Worm (Caenorhabditis elegans) whole organism, early embryonic: Measurements from ENCODE around the gene C17G10.7.

Source experiments
- B0310.2 ChIP-seq: sonication (generic microtip); optimal IDR thresholded peaks from 2 replicates; lab custom pipeline; 2016; ENCODE audit warnings: mild to moderate bottlenecking, missing genetic modification characterization, missing compliant biosample characterization
- F13C5.2 ChIP-seq: sonication (generic microtip); optimal IDR thresholded peaks from 2 replicates; lab custom pipeline; 2017; ENCODE audit warnings: mild to moderate bottlenecking, missing genetic modification characterization, inconsistent platforms, missing compliant biosample characterization
- aly-1 ChIP-seq: sonication (generic microtip); optimal IDR thresholded peaks from 2 replicates; lab custom pipeline; 2016; ENCODE audit warnings: missing genetic modification characterization, missing compliant biosample characterization
- ama-1 ChIP-seq: fragments of 150-350 bp; optimal IDR thresholded peaks from 2 replicates; lab custom pipeline; 2014
- ceh-13 ChIP-seq: fragments of 200-800 bp; sonication (Bioruptor generic); optimal IDR thresholded peaks from 2 replicates; lab custom pipeline; 2018; ENCODE audit warnings: mild to moderate bottlenecking, missing genetic modification characterization, missing compliant biosample characterization
- ceh-36 ChIP-seq: sonication (generic microtip); optimal IDR thresholded peaks from 2 replicates; lab custom pipeline; 2016; ENCODE audit warnings: missing genetic modification characterization, inconsistent platforms, missing compliant biosample characterization
- ets-7 ChIP-seq: sonication (generic microtip); optimal IDR thresholded peaks from 2 replicates; lab custom pipeline; 2016; ENCODE audit warnings: missing genotype, missing genetic modification characterization, missing compliant biosample characterization
- flt-1 ChIP-seq: fragments of 200-800 bp; sonication (Bioruptor generic); IDR thresholded peaks from 2 replicates; pipeline ENCODE4 v1.3.6; 2022; ENCODE audit warnings: missing genetic modification characterization, missing compliant biosample characterization
- hmbx-1 ChIP-seq: sonication (generic microtip); optimal IDR thresholded peaks from 2 replicates; lab custom pipeline; 2016; ENCODE audit warnings: mild to moderate bottlenecking, missing genetic modification characterization, missing compliant biosample characterization
- hmg-4 ChIP-seq: fragments of 200-800 bp; sonication (Bioruptor generic); optimal IDR thresholded peaks from 2 replicates; lab custom pipeline; 2018; ENCODE audit warnings: mild to moderate bottlenecking, missing genetic modification characterization, missing compliant biosample characterization
- hnd-1 ChIP-seq: sonication (generic microtip); optimal IDR thresholded peaks from 2 replicates; lab custom pipeline; 2016; ENCODE audit warnings: missing genetic modification characterization, missing compliant biosample characterization
- pes-1 ChIP-seq: fragments of 200-800 bp; sonication (Bioruptor generic); IDR thresholded peaks from 2 replicates; pipeline ENCODE4 v1.3.6; 2022; ENCODE audit warnings: missing genetic modification reagents, missing genetic modification characterization, missing compliant biosample characterization
- scrt-1 ChIP-seq: fragments of 200-800 bp; sonication (Bioruptor generic); IDR thresholded peaks from 2 replicates; pipeline ENCODE4 v1.3.6; 2022; ENCODE audit warnings: missing genetic modification characterization, missing compliant biosample characterization
- sea-1 ChIP-seq: fragments of 200-800 bp; sonication (Bioruptor generic); conservative IDR thresholded peaks from 2 replicates; pipeline ENCODE4 v1.3.6; 2022; ENCODE audit warnings: missing genetic modification characterization, missing compliant biosample characterization
- tbx-11 ChIP-seq: fragments of 200-800 bp; sonication (Bioruptor generic); IDR thresholded peaks from 2 replicates; pipeline ENCODE4 v1.3.6; 2022; ENCODE audit warnings: missing genetic modification characterization, missing compliant biosample characterization
- tbx-37 ChIP-seq: fragments of 200-800 bp; sonication (Bioruptor generic); conservative IDR thresholded peaks from 2 replicates; pipeline ENCODE4 v1.3.6; 2022; ENCODE audit warnings: missing genetic modification reagents, missing genetic modification characterization, missing compliant biosample characterization
- tra-4 ChIP-seq: sonication (generic microtip); optimal IDR thresholded peaks from 2 replicates; lab custom pipeline; 2017; ENCODE audit warnings: missing genetic modification characterization, missing compliant biosample characterization

C17G10.7 gene

ce11 chrII:5578035-5578434, 29.6 kb downstream of the C17G10.7 start, which contains the start of gene T25E4.1:
Gene T25E4.1, plus strand, starts transcription at chrII:5578335.
- TF ChIP-seq aly-1 (tag; lab: Kevin White, UChicago) (no peak), tbx-37 (GFP tag; lab: Robert Waterston, UW) (no peak), ama-1 (lab: Kevin White, UChicago) (no peak), flt-1 (no peak), tra-4 (tag; lab: Kevin White, UChicago) (no peak), hmbx-1 (tag; lab: Kevin White, UChicago) (no peak), scrt-1 (no peak)

- TF ChIP-seq tbx-11 (GFP tag; lab: Robert Waterston, UW) (peak; percentile 59; the same call in 1 of the 2 replicates), ceh-36 (tag; lab: Kevin White, UChicago) (peak; percentile 33), hnd-1 (tag; lab: Kevin White, UChicago) (peak; percentile 20), tra-4 (tag; lab: Kevin White, UChicago) (no peak), flt-1 (peak; percentile 73), scrt-1 (peak; percentile 66), B0310.2 (tag; lab: Kevin White, UChicago) (peak; percentile 27), F13C5.2 (tag; lab: Kevin White, UChicago) (peak; percentile 33), ets-7 (tag; lab: Kevin White, UChicago) (no peak), hmbx-1 (tag; lab: Kevin White, UChicago) (peak; percentile 22), pes-1 (GFP tag; lab: Robert Waterston, UW) (no peak), hmg-4 (peak; percentile 76), aly-1 (tag; lab: Kevin White, UChicago) (no peak), ceh-13 (peak; percentile 36), sea-1 (GFP tag; lab: Robert Waterston, UW) (0 out of 2 replicates have a peak, but pooled peaks have one; percentile 64), tbx-37 (GFP tag; lab: Robert Waterston, UW) (peak; percentile 37; the same call in 1 of the 2 replicates), ama-1 (lab: Kevin White, UChicago) (no peak)
These were observed 30.6 kb downstream of the C17G10.7 start for ce11 chrII:5577060-5577459.

- TF ChIP-seq hnd-1 (tag; lab: Kevin White, UChicago) (no peak), tbx-37 (GFP tag; lab: Robert Waterston, UW) (no peak), ceh-36 (tag; lab: Kevin White, UChicago) (no peak), ama-1 (lab: Kevin White, UChicago) (no peak), pes-1 (GFP tag; lab: Robert Waterston, UW) (no peak)
These were observed 32.7 kb downstream of the C17G10.7 start for ce11 chrII:5574925-5575324.

- TF ChIP-seq pes-1 (GFP tag; lab: Robert Waterston, UW) (no peak), aly-1 (tag; lab: Kevin White, UChicago) (no peak), hmbx-1 (tag; lab: Kevin White, UChicago) (no peak), hmg-4 (no peak), ceh-13 (no peak), ceh-36 (tag; lab: Kevin White, UChicago) (no peak), ama-1 (lab: Kevin White, UChicago) (no peak), F13C5.2 (tag; lab: Kevin White, UChicago) (no peak)
These were observed 35.4 kb downstream of the C17G10.7 start for ce11 chrII:5572082-5572746.

ce11 chrII:5570272-5570671, 37.4 kb downstream of the C17G10.7 start, which contains the start of the genes C17C3.1 and C17C3.15:
Gene C17C3.1, plus strand, starts transcription at chrII:5570572.
Gene C17C3.15, plus strand, starts transcription at chrII:5570654.
- TF ChIP-seq tbx-11 (GFP tag; lab: Robert Waterston, UW) (no peak), hmg-4 (no peak), sea-1 (GFP tag; lab: Robert Waterston, UW) (no peak), ets-7 (tag; lab: Kevin White, UChicago) (no peak), hnd-1 (tag; lab: Kevin White, UChicago) (no peak), scrt-1 (no peak), ceh-36 (tag; lab: Kevin White, UChicago) (no peak), F13C5.2 (tag; lab: Kevin White, UChicago) (no peak), pes-1 (GFP tag; lab: Robert Waterston, UW) (no peak), tra-4 (tag; lab: Kevin White, UChicago) (no peak), aly-1 (tag; lab: Kevin White, UChicago) (no peak), flt-1 (no peak), hmbx-1 (tag; lab: Kevin White, UChicago) (no peak), tbx-37 (GFP tag; lab: Robert Waterston, UW) (no peak), ama-1 (lab: Kevin White, UChicago) (no peak), B0310.2 (tag; lab: Kevin White, UChicago) (no peak), ceh-13 (no peak)

ce11 chrII:5565082-5565623, 42.5 kb downstream of the C17G10.7 start:
- no peak for TF ChIP-seq ama-1 (lab: Kevin White, UChicago)
- TF ChIP-seq sea-1 (GFP tag; lab: Robert Waterston, UW): 0 out of 2 replicates have a peak, but pooled peaks have one; percentile 23
- no peak for TF ChIP-seq scrt-1

ce11 chrII:5561392-5561791, 46.3 kb downstream of the C17G10.7 start, which contains the start of gene C17C3.3:
Gene C17C3.3, plus strand, starts transcription at chrII:5561737.
- TF ChIP-seq tbx-11 (GFP tag; lab: Robert Waterston, UW) (no peak), hnd-1 (tag; lab: Kevin White, UChicago) (no peak), sea-1 (GFP tag; lab: Robert Waterston, UW) (no peak), ceh-36 (tag; lab: Kevin White, UChicago) (no peak), tra-4 (tag; lab: Kevin White, UChicago) (no peak), ceh-13 (no peak)
